Fruit fly (Drosophila melanogaster): ENCODE data around the gene MsR2.

dm6 chr3L:2256422-2257172 is 26.1 kb upstream of the MsR2 start:
- no peak for TF ChIP-seq Dll (optimal IDR thresholded peaks at IDR 0.05)
- no peak for TF ChIP-seq usp (GFP tag; optimal IDR thresholded peaks at IDR 0.05)
- TF ChIP-seq CG8478 (optimal IDR thresholded peaks at IDR 0.05), result no peak
- no peak for TF ChIP-seq pan (optimal IDR thresholded peaks at IDR 0.05)
- TF ChIP-seq EcR (GFP tag; optimal IDR thresholded peaks at IDR 0.05), result no peak
- TF ChIP-seq psq (optimal IDR thresholded peaks at IDR 0.05), result no peak
